Fruit fly (Drosophila melanogaster) whole organism, adult: ENCODE results near the gene CG33253.

Source experiments
- CG7045 ChIP-seq: fragments of 200-800 bp; sonication (Bioruptor generic); optimal IDR thresholded peaks from 2 replicates; lab custom pipeline; 2017; ENCODE audit warnings: missing biosample characterization, mild to moderate bottlenecking, missing genetic modification characterization
- CG7101 ChIP-seq: fragments of 200-800 bp; sonication (Bioruptor generic); optimal IDR thresholded peaks from 2 replicates; lab custom pipeline; 2018; ENCODE audit warnings: missing biosample characterization, mild to moderate bottlenecking, missing genetic modification characterization, moderate library complexity
- Clk ChIP-seq: fragments of 200-800 bp; sonication (Bioruptor generic); optimal IDR thresholded peaks from 2 replicates; lab custom pipeline; 2017; ENCODE audit warnings: missing biosample characterization, missing genetic modification characterization
- Hr96 ChIP-seq: fragments of 200-800 bp; sonication (Bioruptor generic); optimal IDR thresholded peaks from 2 replicates; lab custom pipeline; 2016; ENCODE audit warnings: missing biosample characterization, missing genetic modification characterization
- Mnt ChIP-seq: fragments of 200-800 bp; sonication (Bioruptor generic); optimal IDR thresholded peaks from 2 replicates; lab custom pipeline; 2016; ENCODE audit warnings: missing biosample characterization, mild to moderate bottlenecking, missing genetic modification characterization
- bab1 ChIP-seq: fragments of 200-800 bp; sonication (Bioruptor generic); optimal IDR thresholded peaks from 3 replicates; lab custom pipeline; 2019; ENCODE audit warnings: missing biosample characterization, mild to moderate bottlenecking, missing genetic modification characterization, moderate library complexity
- cnc ChIP-seq, 2 experiments: fragments of >200 bp; optimal IDR thresholded peaks; 2 replicates each; lab custom pipeline; 2017
- toe ChIP-seq: fragments of 200-800 bp; sonication (Bioruptor generic); optimal IDR thresholded peaks from 2 replicates; lab custom pipeline; 2016; ENCODE audit warnings: missing biosample characterization, missing genetic modification characterization

DNA sequence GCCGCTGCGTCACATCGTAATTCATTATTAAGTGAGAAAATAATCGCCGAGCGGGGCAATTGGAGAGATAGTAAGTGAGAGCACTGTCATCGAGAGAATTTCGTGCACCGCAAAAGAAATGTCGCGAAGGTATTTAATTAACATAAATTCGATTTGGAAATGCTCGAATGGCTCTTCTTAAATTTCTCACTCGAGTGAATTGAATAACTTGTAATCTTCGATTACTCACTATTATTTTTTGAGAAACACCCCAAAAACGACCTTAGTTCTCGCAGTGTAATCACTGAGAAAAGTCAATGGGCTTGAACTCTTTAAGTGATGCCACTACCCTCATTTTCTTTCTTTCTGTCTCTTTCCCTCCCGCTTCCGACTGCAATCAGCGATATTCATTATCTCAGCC is 28.2 kb upstream of the CG33253 start:
- TF ChIP-seq Hr96 (GFP tag; lab: Kevin White, UChicago), result peak; percentile 46
- peak; percentile 67 for TF ChIP-seq CG7045
- TF ChIP-seq bab1 (GFP tag; lab: Kevin White, UChicago), result peak; percentile 82
- TF ChIP-seq CG7101 (tag; lab: Kevin White, UChicago), result peak; percentile 82
- TF ChIP-seq cnc (optimal IDR thresholded peaks at IDR 0.05; lab: Kevin White, UChicago), result no peak
- TF ChIP-seq Mnt (GFP tag; lab: Kevin White, UChicago), result peak; percentile 35
- TF ChIP-seq toe (GFP tag; lab: Kevin White, UChicago), result no peak
- TF ChIP-seq Clk, result peak; percentile 22
